Worm (Caenorhabditis elegans) whole organism, early embryonic: Measurements from ENCODE around the gene ags-3.

Experiments
- ama-1 ChIP-seq: fragments of 150-350 bp; optimal IDR thresholded peaks from 2 replicates; lab custom pipeline; 2014
- ets-7 ChIP-seq: sonication (generic microtip); optimal IDR thresholded peaks from 2 replicates; lab custom pipeline; 2016; ENCODE audit warnings: missing genotype, missing genetic modification characterization, missing compliant biosample characterization
- flt-1 ChIP-seq: fragments of 200-800 bp; sonication (Bioruptor generic); IDR thresholded peaks from 2 replicates; pipeline ENCODE4 v1.3.6; 2022; ENCODE audit warnings: missing genetic modification characterization, missing compliant biosample characterization
- hmg-4 ChIP-seq: fragments of 200-800 bp; sonication (Bioruptor generic); optimal IDR thresholded peaks from 2 replicates; lab custom pipeline; 2018; ENCODE audit warnings: mild to moderate bottlenecking, missing genetic modification characterization, missing compliant biosample characterization
- hnd-1 ChIP-seq: sonication (generic microtip); optimal IDR thresholded peaks from 2 replicates; lab custom pipeline; 2016; ENCODE audit warnings: missing genetic modification characterization, missing compliant biosample characterization
- scrt-1 ChIP-seq: fragments of 200-800 bp; sonication (Bioruptor generic); IDR thresholded peaks from 2 replicates; pipeline ENCODE4 v1.3.6; 2022; ENCODE audit warnings: missing genetic modification characterization, missing compliant biosample characterization
- sea-1 ChIP-seq: fragments of 200-800 bp; sonication (Bioruptor generic); conservative IDR thresholded peaks from 2 replicates; pipeline ENCODE4 v1.3.6; 2022; ENCODE audit warnings: missing genetic modification characterization, missing compliant biosample characterization
- tbx-11 ChIP-seq: fragments of 200-800 bp; sonication (Bioruptor generic); IDR thresholded peaks from 2 replicates; pipeline ENCODE4 v1.3.6; 2022; ENCODE audit warnings: missing genetic modification characterization, missing compliant biosample characterization
- tbx-37 ChIP-seq: fragments of 200-800 bp; sonication (Bioruptor generic); conservative IDR thresholded peaks from 2 replicates; pipeline ENCODE4 v1.3.6; 2022; ENCODE audit warnings: missing genetic modification reagents, missing genetic modification characterization, missing compliant biosample characterization
- tra-4 ChIP-seq: sonication (generic microtip); optimal IDR thresholded peaks from 2 replicates; lab custom pipeline; 2017; ENCODE audit warnings: missing genetic modification characterization, missing compliant biosample characterization

- no peak for TF ChIP-seq ama-1 (lab: Kevin White, UChicago)
- TF ChIP-seq tbx-11 (GFP tag; lab: Robert Waterston, UW) = no peak
- TF ChIP-seq hnd-1 (tag; lab: Kevin White, UChicago) = no peak
- no peak for TF ChIP-seq flt-1 (GFP tag; lab: Robert Waterston, UW)
- TF ChIP-seq ets-7 (tag; lab: Kevin White, UChicago) = no peak
- TF ChIP-seq tbx-37 (GFP tag; lab: Robert Waterston, UW) = no peak
- TF ChIP-seq scrt-1 (GFP tag; lab: Robert Waterston, UW) = no peak
- TF ChIP-seq hmg-4 = no peak
- TF ChIP-seq sea-1 (GFP tag; lab: Robert Waterston, UW) = no peak
- TF ChIP-seq tra-4 (tag; lab: Kevin White, UChicago) = no peak
These were observed 6.2 kb upstream of the ags-3 start for ce11 chrX:5309622-5310021.
